Fruit fly (Drosophila melanogaster): ENCODE results near the gene CG43095.

CG43095 gene

dm6 chr3R:22750534-22750947 lies 21.0 kb downstream of the CG43095 start, which contains the start of the genes rumi, CG7029 and Usp12-46:
TSS of gene rumi (minus strand) at chr3R:22750597.
TSS of gene CG7029 (plus strand) at chr3R:22750901.
TSS of gene Usp12-46 (plus strand) at chr3R:22750901.
- no peak for TF ChIP-seq ss (GFP tag; optimal IDR thresholded peaks at IDR 0.05)
- peak; percentile 36; the same call in 1 of the 2 replicates for TF ChIP-seq CG15336 (GFP tag; IDR thresholded peaks at IDR 0.05)
- no peak for TF ChIP-seq CG10669 (GFP tag; optimal IDR thresholded peaks at IDR 0.05)
- peak; percentile 56 for TF ChIP-seq Ets96B (tag; optimal IDR thresholded peaks at IDR 0.05)
- TF ChIP-seq spab (GFP tag; optimal IDR thresholded peaks at IDR 0.05), result no peak
- TF ChIP-seq fkh (GFP tag; optimal IDR thresholded peaks at IDR 0.05), result no peak
- TF ChIP-seq CG6808 (GFP tag; optimal IDR thresholded peaks at IDR 0.05), result peak; percentile 22
- TF ChIP-seq cyc (GFP tag; optimal IDR thresholded peaks at IDR 0.05), result peak; percentile 89
- peak; percentile 91 for TF ChIP-seq CG6163 (GFP tag; IDR thresholded peaks at IDR 0.05)
- TF ChIP-seq lz (GFP tag; optimal IDR thresholded peaks at IDR 0.05), result peak; percentile 88
- TF ChIP-seq svp (GFP tag), result peak; percentile 94
- TF ChIP-seq esn (GFP tag; optimal IDR thresholded peaks at IDR 0.05), result peak; percentile 88
- no peak for TF ChIP-seq net (GFP tag; optimal IDR thresholded peaks at IDR 0.05)
- peak; percentile 83 for TF ChIP-seq CG3032 (tag; optimal IDR thresholded peaks at IDR 0.05)
- TF ChIP-seq achi (GFP tag; optimal IDR thresholded peaks at IDR 0.05), result peak; percentile 77
- peak; percentile 78 for TF ChIP-seq CG11902 (GFP tag; optimal IDR thresholded peaks at IDR 0.05)
- peak; percentile 78 for TF ChIP-seq CG11762 (GFP tag; optimal IDR thresholded peaks at IDR 0.05; ENCODE audit: insufficient read depth)
- TF ChIP-seq salr (GFP tag; optimal IDR thresholded peaks at IDR 0.05), result peak in 1 of 2 experiments; percentile 62
- TF ChIP-seq Sox14 (GFP tag; optimal IDR thresholded peaks at IDR 0.05), result peak; percentile 87
- TF ChIP-seq CG1621 (tag; optimal IDR thresholded peaks at IDR 0.05), result peak; percentile 54
- peak; percentile 84 for TF ChIP-seq topi (GFP tag; optimal IDR thresholded peaks at IDR 0.05)
- TF ChIP-seq Eip93F (GFP tag; optimal IDR thresholded peaks at IDR 0.05), result no peak
- TF ChIP-seq CG31627 (GFP tag; optimal IDR thresholded peaks at IDR 0.05), result peak; percentile 92
- no peak for TF ChIP-seq Hr4 (GFP tag; optimal IDR thresholded peaks at IDR 0.05)
- TF ChIP-seq Eip78C (GFP tag), result peak; percentile 92
- TF ChIP-seq CG32006 (GFP tag; optimal IDR thresholded peaks at IDR 0.05), result no peak
- TF ChIP-seq pdm3 (GFP tag; optimal IDR thresholded peaks at IDR 0.05), result no peak
- peak; percentile 93 for TF ChIP-seq Hr39 (GFP tag; optimal IDR thresholded peaks at IDR 0.05)
- no peak for TF ChIP-seq CG6792 (GFP tag; optimal IDR thresholded peaks at IDR 0.05)
- TF ChIP-seq Smox (GFP tag; optimal IDR thresholded peaks at IDR 0.05), result no peak
- no peak for TF ChIP-seq vri (GFP tag; optimal IDR thresholded peaks at IDR 0.05)
- peak; percentile 1 for TF ChIP-seq CG6854 (GFP tag; optimal IDR thresholded peaks at IDR 0.05)
- TF ChIP-seq CG9139 (GFP tag; optimal IDR thresholded peaks at IDR 0.05), result no peak
- TF ChIP-seq eg (GFP tag; IDR thresholded peaks at IDR 0.05), result peak; percentile 87
- peak; percentile 52 for TF ChIP-seq fd59A (GFP tag; optimal IDR thresholded peaks at IDR 0.05)
- peak; percentile 53; the same call in 1 of the 2 replicates for TF ChIP-seq CG11294 (GFP tag; IDR thresholded peaks at IDR 0.05)
- TF ChIP-seq CG8119 (GFP tag; IDR thresholded peaks at IDR 0.05), result peak; percentile 65; the same call in 2 of the 3 replicates
- no peak for TF ChIP-seq CG8632 (GFP tag; optimal IDR thresholded peaks at IDR 0.05)
- TF ChIP-seq Sox15 (GFP tag; optimal IDR thresholded peaks at IDR 0.05), result peak; percentile 87
- TF ChIP-seq Blimp-1 (GFP tag; optimal IDR thresholded peaks at IDR 0.05), result peak; percentile 31
- TF ChIP-seq Eip75B (GFP tag; optimal IDR thresholded peaks at IDR 0.05), result no peak
- TF ChIP-seq CG34406 (GFP tag; optimal IDR thresholded peaks at IDR 0.05), result no peak
- peak; percentile 79 for TF ChIP-seq CG8319 (GFP tag; optimal IDR thresholded peaks at IDR 0.05)
- TF ChIP-seq Met (GFP tag; optimal IDR thresholded peaks at IDR 0.05), result no peak
- TF ChIP-seq CG4318 (GFP tag; optimal IDR thresholded peaks at IDR 0.05), result no peak
- TF ChIP-seq Hr38 (GFP tag; optimal IDR thresholded peaks at IDR 0.05), result peak; percentile 11
- TF ChIP-seq CG7368 (GFP tag; optimal IDR thresholded peaks at IDR 0.05), result no peak
- TF ChIP-seq OdsH (GFP tag; optimal IDR thresholded peaks at IDR 0.05), result no peak
- TF ChIP-seq dsx (GFP tag; optimal IDR thresholded peaks at IDR 0.05; ENCODE audit: poor library complexity, severe bottlenecking), result peak; percentile 59
- peak; percentile 72 for TF ChIP-seq Gug (GFP tag; IDR thresholded peaks at IDR 0.05)
- peak; percentile 68 for TF ChIP-seq Lpt (GFP tag; optimal IDR thresholded peaks at IDR 0.05)

Data from whole organism, prepupa.